Fruit fly (Drosophila melanogaster) whole organism, wandering third instar larva: ENCODE results near the gene Cp190.
A peak's percentile ranks its signal among the peaks of the same experiment; 100 is the strongest.

Source experiments
- Abd-B ChIP-seq: fragments of >200 bp; optimal IDR thresholded peaks from 2 replicates; lab custom pipeline; 2017; ENCODE audit warnings: missing biosample characterization, missing genetic modification characterization
- CG9705 ChIP-seq: fragments of 200-800 bp; sonication (Bioruptor generic); optimal IDR thresholded peaks from 2 replicates; lab custom pipeline; 2018; ENCODE audit warnings: missing biosample characterization, mild to moderate bottlenecking, missing genetic modification characterization
- CrebA ChIP-seq: fragments of 200-800 bp; sonication (Bioruptor generic); optimal IDR thresholded peaks from 2 replicates; lab custom pipeline; 2016; ENCODE audit warnings: missing biosample characterization, mild to moderate bottlenecking, missing genetic modification characterization, borderline replicate concordance
- Dfd ChIP-seq: fragments of >200 bp; optimal IDR thresholded peaks from 2 replicates; lab custom pipeline; 2017; ENCODE audit warnings: missing biosample characterization, missing genetic modification characterization
- GATAd ChIP-seq: sonication (Bioruptor generic); optimal IDR thresholded peaks from 2 replicates; lab custom pipeline; 2016; ENCODE audit warnings: missing biosample characterization, missing genetic modification characterization
- HLH106 ChIP-seq: fragments of 200-800 bp; optimal IDR thresholded peaks from 3 replicates; lab custom pipeline; 2019; ENCODE audit warnings: missing biosample characterization, mild to moderate bottlenecking, missing genetic modification characterization, moderate library complexity
- Hnf4 ChIP-seq: fragments of 200-800 bp; sonication (Bioruptor generic); optimal IDR thresholded peaks from 2 replicates; lab custom pipeline; 2016; ENCODE audit warnings: missing biosample characterization, mild to moderate bottlenecking, missing genetic modification characterization
- Hr78 ChIP-seq: fragments of >200 bp; optimal IDR thresholded peaks from 2 replicates; lab custom pipeline; 2017; ENCODE audit warnings: missing biosample characterization, missing genetic modification characterization
- Hr83 ChIP-seq: fragments of 200-300 bp; sonication (Bioruptor generic); optimal IDR thresholded peaks from 2 replicates; lab custom pipeline; 2016; ENCODE audit warnings: missing biosample characterization, mild to moderate bottlenecking, missing genetic modification characterization, moderate library complexity; ENCODE audit not compliant: poor library complexity, severe bottlenecking
- Jra ChIP-seq: sonication (Bioruptor generic); optimal IDR thresholded peaks from 2 replicates; lab custom pipeline; 2016; ENCODE audit warnings: missing biosample characterization, missing genetic modification characterization
- Mio ChIP-seq: sonication (Bioruptor generic); optimal IDR thresholded peaks from 2 replicates; lab custom pipeline; 2016; ENCODE audit warnings: missing biosample characterization, missing genetic modification characterization
- N ChIP-seq: fragments of >200 bp; optimal IDR thresholded peaks from 2 replicates; lab custom pipeline; 2018; ENCODE audit warnings: missing biosample characterization, missing external identifiers, missing genetic modification characterization
- Rel ChIP-seq, 2 experiments: fragments of 200-800 bp; sonication (Bioruptor generic) in 1 of 2; optimal IDR thresholded peaks; 2 replicates in 1 of 2; 3 replicates in 1 of 2; lab custom pipeline; 2016 to 2019; ENCODE audit warnings: mild to moderate bottlenecking in 2 of 2, missing biosample characterization in 2 of 2, missing genetic modification characterization in 2 of 2, moderate library complexity in 1 of 2
- Vsx2 ChIP-seq: fragments of 200-300, 225-300 bp; sonication (Bioruptor generic); optimal IDR thresholded peaks from 2 replicates; lab custom pipeline; 2018; ENCODE audit warnings: missing biosample characterization, missing genetic modification characterization; ENCODE audit not compliant: partially characterized antibody
- brk ChIP-seq: fragments of 200-800 bp; sonication (Bioruptor generic); optimal IDR thresholded peaks from 2 replicates; lab custom pipeline; 2016; ENCODE audit warnings: missing biosample characterization, mild to moderate bottlenecking, missing genetic modification characterization
- dl ChIP-seq, 2 experiments: fragments of 175-275, 200-275 bp in 1 of 2; fragments of 200-275 bp in 1 of 2; sonication (Bioruptor generic); optimal IDR thresholded peaks; lab custom pipeline; 2018; ENCODE audit warnings: mild to moderate bottlenecking in 2 of 2, missing biosample characterization in 2 of 2, missing genetic modification characterization in 2 of 2, moderate library complexity in 2 of 2; ENCODE audit not compliant: partially characterized antibody in 2 of 2, insufficient read depth in 1 of 2
- dmrt93B ChIP-seq: fragments of 200-800 bp; sonication (Bioruptor generic); optimal IDR thresholded peaks from 2 replicates; lab custom pipeline; 2018; ENCODE audit warnings: missing biosample characterization, mild to moderate bottlenecking, missing genetic modification characterization
- dsf ChIP-seq: sonication (Bioruptor generic); optimal IDR thresholded peaks from 2 replicates; lab custom pipeline; 2016; ENCODE audit warnings: missing biosample characterization, missing genetic modification characterization, borderline replicate concordance
- ey ChIP-seq: fragments of 200-800 bp; sonication (Bioruptor generic); optimal IDR thresholded peaks from 2 replicates; lab custom pipeline; 2016; ENCODE audit warnings: missing biosample characterization, missing genetic modification characterization
- foxo ChIP-seq, 2 experiments: fragments of 200-800 bp; sonication (Bioruptor generic); optimal IDR thresholded peaks; 2 replicates in 1 of 2; 3 replicates in 1 of 2; lab custom pipeline; 2016 to 2017; ENCODE audit warnings: missing biosample characterization in 2 of 2, missing genetic modification characterization in 2 of 2
- fru ChIP-seq: fragments of 200-800 bp; sonication (Bioruptor generic); optimal IDR thresholded peaks from 3 replicates; lab custom pipeline; 2016; ENCODE audit warnings: missing biosample characterization, mild to moderate bottlenecking, missing genetic modification characterization
- h ChIP-seq: fragments of 200-800 bp; sonication (Bioruptor generic); optimal IDR thresholded peaks from 3 replicates; lab custom pipeline; 2016; ENCODE audit warnings: missing biosample characterization, mild to moderate bottlenecking, missing genetic modification characterization
- lola ChIP-seq: fragments of >200 bp; optimal IDR thresholded peaks from 2 replicates; lab custom pipeline; 2017; ENCODE audit warnings: missing biosample characterization, missing genetic modification characterization
- psq ChIP-seq: fragments of 200-800 bp; sonication (Bioruptor generic); optimal IDR thresholded peaks from 3 replicates; lab custom pipeline; 2017; ENCODE audit warnings: missing biosample characterization, mild to moderate bottlenecking, missing genetic modification characterization, moderate library complexity
- rgr ChIP-seq: fragments of 200-800 bp; sonication (Bioruptor generic); optimal IDR thresholded peaks from 3 replicates; lab custom pipeline; 2016; ENCODE audit warnings: missing biosample characterization, mild to moderate bottlenecking, missing genetic modification characterization
- sv ChIP-seq: fragments of 200-800 bp; sonication (Bioruptor generic); optimal IDR thresholded peaks from 3 replicates; lab custom pipeline; 2016; ENCODE audit warnings: missing biosample characterization, missing genetic modification characterization
- tai ChIP-seq: sonication (Bioruptor generic); optimal IDR thresholded peaks from 2 replicates; lab custom pipeline; 2016; ENCODE audit warnings: missing biosample characterization, missing genetic modification characterization
- usp ChIP-seq: fragments of >200 bp; optimal IDR thresholded peaks from 2 replicates; lab custom pipeline; 2017; ENCODE audit warnings: missing biosample characterization, missing genetic modification characterization
- woc ChIP-seq: sonication (Bioruptor generic); optimal IDR thresholded peaks from 2 replicates; lab custom pipeline; 2016; ENCODE audit warnings: missing biosample characterization, mild to moderate bottlenecking, missing genetic modification characterization

Gene Cp190

dm6 chr3R:15310695-15311094, 35.7 kb upstream of the Cp190 start:
- TF ChIP-seq Mio (GFP tag; lab: Kevin White, UChicago), result no peak
- TF ChIP-seq Dfd, result no peak
- no peak for TF ChIP-seq dmrt93B (GFP tag; lab: Kevin White, UChicago)
- no peak for TF ChIP-seq GATAd (GFP tag; lab: Kevin White, UChicago)
- no peak for TF ChIP-seq Hnf4 (GFP tag; lab: Kevin White, UChicago)
- TF ChIP-seq N (GFP tag; lab: Kevin White, UChicago), result no peak
- TF ChIP-seq Vsx2 (GFP tag; lab: Kevin White, UChicago), result no peak
- TF ChIP-seq CrebA (GFP tag; lab: Kevin White, UChicago), result no peak
- TF ChIP-seq dl (GFP tag; optimal IDR thresholded peaks at IDR 0.05; lab: Kevin White, UChicago; ENCODE audit: insufficient read depth in 1 of 2, partially characterized antibody in 2 of 2), result no peak

- TF ChIP-seq h (GFP tag; lab: Kevin White, UChicago) (no peak), HLH106 (tag; lab: Kevin White, UChicago) (no peak), sv (GFP tag; lab: Kevin White, UChicago) (no peak), Hnf4 (GFP tag; lab: Kevin White, UChicago) (no peak), Jra (GFP tag; lab: Kevin White, UChicago) (no peak), CG9705 (GFP tag; lab: Kevin White, UChicago) (no peak), Abd-B (GFP tag; lab: Kevin White, UChicago) (no peak), Hr78 (GFP tag; lab: Kevin White, UChicago) (no peak), dl (GFP tag; optimal IDR thresholded peaks at IDR 0.05; lab: Kevin White, UChicago; ENCODE audit: insufficient read depth in 1 of 2, partially characterized antibody in 2 of 2) (no peak), fru (GFP tag; lab: Kevin White, UChicago) (no peak), Rel (GFP tag; optimal IDR thresholded peaks at IDR 0.05; lab: Kevin White, UChicago) (no peak), Rel (tag; optimal IDR thresholded peaks at IDR 0.05; lab: Kevin White, UChicago) (no peak), GATAd (GFP tag; lab: Kevin White, UChicago) (no peak), tai (GFP tag; lab: Kevin White, UChicago) (no peak), usp (GFP tag; lab: Kevin White, UChicago) (no peak), dsf (GFP tag; lab: Kevin White, UChicago) (no peak), brk (GFP tag; lab: Kevin White, UChicago) (no peak)
Measured at dm6 chr3R:15309924-15310323, 34.9 kb upstream of the Cp190 start, which contains the start of gene Tm2. Gene Tm2, plus strand, starts transcription at chr3R:15310193.

dm6 chr3R:15305246-15305645, 30.2 kb upstream of the Cp190 start:
- TF ChIP-seq HLH106 (tag; lab: Kevin White, UChicago) (no peak), Jra (GFP tag; lab: Kevin White, UChicago) (no peak), Dfd (peak; percentile 96), foxo (GFP tag; optimal IDR thresholded peaks at IDR 0.05; lab: Kevin White, UChicago) (no peak), h (GFP tag; lab: Kevin White, UChicago) (no peak), dsf (GFP tag; lab: Kevin White, UChicago) (no peak), Hr83 (GFP tag; lab: Kevin White, UChicago) (no peak)

dm6 chr3R:15297904-15298303, 22.9 kb upstream of the Cp190 start:
- TF ChIP-seq h (GFP tag; lab: Kevin White, UChicago) (peak; percentile 45), Rel (GFP tag; optimal IDR thresholded peaks at IDR 0.05; lab: Kevin White, UChicago) (no peak), Rel (tag; optimal IDR thresholded peaks at IDR 0.05; lab: Kevin White, UChicago) (peak; percentile 59), dl (GFP tag; optimal IDR thresholded peaks at IDR 0.05; lab: Kevin White, UChicago; ENCODE audit: insufficient read depth in 1 of 2, partially characterized antibody in 2 of 2) (peak in 1 of 2 experiments; percentile 17), Hr83 (GFP tag; lab: Kevin White, UChicago) (peak; percentile 13), rgr (no peak), psq (GFP tag; lab: Kevin White, UChicago) (peak; percentile 94), lola (no peak)

dm6 chr3R:15293878-15294350, 18.9 kb upstream of the Cp190 start:
- TF ChIP-seq woc (GFP tag; lab: Kevin White, UChicago) (peak; percentile 55), ey (GFP tag; lab: Kevin White, UChicago) (no peak), dl (GFP tag; optimal IDR thresholded peaks at IDR 0.05; lab: Kevin White, UChicago; ENCODE audit: insufficient read depth in 1 of 2, partially characterized antibody in 2 of 2) (no peak)
